Fruit fly (Drosophila melanogaster) whole organism, larva: Measurements from ENCODE around the gene CG43219.
A peak's percentile ranks its signal among the peaks of the same experiment; 100 is the strongest.

Experiments
- noc ChIP-seq: fragments of 200-800 bp; sonication (Bioruptor generic); optimal IDR thresholded peaks from 3 replicates; lab custom pipeline; 2019; ENCODE audit warnings: missing biosample characterization, mild to moderate bottlenecking, missing genetic modification characterization, moderate library complexity

Gene CG43219

DNA sequence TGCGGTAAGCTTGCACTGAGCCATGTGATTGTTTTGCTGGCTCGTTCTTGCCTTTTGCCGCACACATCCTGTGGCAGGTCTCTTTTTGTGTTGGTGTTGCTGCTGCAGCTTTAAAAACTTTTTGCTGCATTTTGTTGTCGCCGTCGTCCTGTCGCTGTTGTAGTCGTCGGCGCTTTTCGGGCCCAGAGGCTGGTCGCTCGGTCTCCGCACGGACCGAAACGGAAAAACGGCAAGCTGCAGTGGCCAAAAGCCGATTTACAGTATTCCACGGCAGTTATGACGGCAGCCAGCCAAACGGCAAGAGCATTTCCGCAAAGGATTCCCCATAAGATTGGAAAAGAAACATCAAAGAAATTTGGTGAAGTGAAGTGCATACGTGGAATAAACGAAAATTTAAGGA, at the start of gene CG43219:
CG43219 (plus strand) TSS at position 301 of the 400 bp plus-strand sequence.
- no peak for TF ChIP-seq noc (tag; lab: Kevin White, UChicago)

DNA sequence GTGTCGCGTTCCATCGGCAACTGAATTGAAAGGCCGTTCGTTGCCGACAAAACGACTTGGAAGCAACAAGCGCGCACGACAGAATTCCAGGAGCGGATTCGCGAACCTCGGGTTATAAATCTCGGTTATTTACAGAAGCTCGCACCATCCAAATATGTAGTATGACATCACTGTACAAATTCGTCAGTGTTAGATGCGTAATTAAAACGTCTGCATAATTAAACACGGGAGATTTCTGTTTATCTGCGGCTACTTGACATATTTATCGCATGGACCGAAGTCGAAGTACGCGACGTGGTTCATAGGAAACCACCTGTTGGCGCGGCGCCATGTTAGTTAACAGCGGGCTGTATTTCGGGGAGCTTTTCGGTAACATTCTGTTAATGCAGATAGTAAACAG, 48.3 kb upstream of the CG43219 start, which contains the start of gene Ac78C:
Ac78C (minus strand) TSS at position 26 of the 400 bp plus-strand sequence.
- peak; percentile 93 for TF ChIP-seq noc (tag; lab: Kevin White, UChicago)

DNA sequence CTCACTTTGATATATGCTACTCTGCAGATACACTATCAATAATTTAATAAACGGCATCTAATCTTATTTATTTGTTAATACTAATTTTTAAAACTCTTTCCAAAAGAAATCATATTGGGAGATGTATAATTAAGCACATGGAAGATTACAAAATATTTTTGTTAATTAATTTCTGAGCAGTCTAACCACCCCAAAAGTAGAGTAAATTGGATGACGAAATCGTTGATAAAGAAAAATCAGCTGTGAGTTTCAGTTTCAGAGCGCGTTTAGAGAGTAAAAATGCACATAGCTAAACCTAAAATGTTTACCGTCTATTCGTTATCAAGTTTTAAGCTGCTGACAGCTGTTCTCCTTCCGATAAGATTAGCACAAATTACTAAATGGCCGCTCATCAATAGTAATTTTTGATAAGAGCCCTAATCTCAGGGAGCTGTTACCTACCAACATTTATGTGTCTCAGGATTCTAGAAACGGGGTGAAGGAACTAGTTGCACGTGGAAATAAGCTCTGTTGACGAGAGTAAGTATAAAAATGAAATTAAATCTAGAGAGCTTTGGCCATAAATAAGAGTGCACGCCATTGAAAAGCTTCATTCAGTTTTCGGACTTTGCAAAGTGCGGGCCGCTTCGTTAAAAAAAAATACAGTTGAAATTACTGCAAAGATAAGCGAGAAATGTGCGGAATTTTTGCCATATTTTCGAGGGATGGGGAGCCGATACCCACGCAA, 47.5 kb upstream of the CG43219 start, which contains the start of the genes chb and AsnS:
chb (plus strand) TSS at position 327 of the 727 bp plus-strand sequence.
AsnS (plus strand) TSS at position 592 of the 727 bp plus-strand sequence.
- TF ChIP-seq noc (tag; lab: Kevin White, UChicago): peak; percentile 95

DNA sequence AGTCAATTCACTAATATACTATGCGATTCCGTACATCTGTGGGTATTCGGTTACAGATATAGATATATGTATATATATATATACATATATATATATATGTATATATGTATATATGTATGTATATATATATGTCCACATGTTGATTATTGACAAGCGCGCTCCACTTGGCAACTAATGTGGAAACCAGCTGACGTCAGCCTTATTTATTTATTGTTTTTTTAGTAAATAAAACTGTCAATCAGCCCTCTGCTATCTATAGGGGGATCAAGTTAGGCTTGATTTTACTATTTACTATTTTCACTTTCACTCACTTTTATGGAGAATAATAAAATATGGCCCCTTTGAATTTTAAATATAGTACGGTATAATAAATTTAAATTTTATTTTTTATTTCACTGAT, 45.2 kb upstream of the CG43219 start:
- TF ChIP-seq noc (tag; lab: Kevin White, UChicago): no peak

DNA sequence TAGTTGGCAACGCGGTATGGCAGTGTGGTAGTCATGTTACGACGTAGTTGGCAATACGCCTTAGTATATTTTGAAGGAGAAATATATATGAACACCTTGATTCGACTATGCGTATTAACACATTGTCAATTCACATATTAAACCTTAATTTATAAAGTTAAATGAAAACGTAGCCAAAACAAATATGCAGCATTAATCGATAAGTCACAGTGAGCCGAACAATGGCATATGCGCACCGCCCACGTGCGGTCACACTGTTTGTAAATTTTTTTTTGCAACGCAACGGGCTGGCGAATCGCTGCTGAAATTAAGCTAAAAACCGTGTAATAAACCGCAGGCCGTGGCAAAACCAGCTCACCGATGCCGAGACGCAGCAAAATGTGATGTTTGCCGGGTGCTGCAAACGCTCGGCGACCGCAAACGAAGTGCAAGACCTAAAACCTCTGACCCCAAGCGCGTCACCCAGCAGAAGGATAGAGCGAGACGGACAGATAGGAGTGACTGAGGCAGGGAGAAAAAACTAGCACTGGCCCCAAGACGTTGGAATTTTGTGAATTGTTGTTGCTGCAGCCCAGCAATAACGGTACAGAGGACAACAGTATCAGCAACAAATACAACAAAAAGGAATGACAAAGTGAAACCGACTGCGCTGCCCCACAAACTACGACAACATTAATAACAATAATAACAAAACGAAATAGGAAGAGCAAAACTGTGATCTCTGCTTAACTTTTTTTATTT, 44.5 kb upstream of the CG43219 start:
- peak; percentile 17 for TF ChIP-seq noc (tag; lab: Kevin White, UChicago)

DNA sequence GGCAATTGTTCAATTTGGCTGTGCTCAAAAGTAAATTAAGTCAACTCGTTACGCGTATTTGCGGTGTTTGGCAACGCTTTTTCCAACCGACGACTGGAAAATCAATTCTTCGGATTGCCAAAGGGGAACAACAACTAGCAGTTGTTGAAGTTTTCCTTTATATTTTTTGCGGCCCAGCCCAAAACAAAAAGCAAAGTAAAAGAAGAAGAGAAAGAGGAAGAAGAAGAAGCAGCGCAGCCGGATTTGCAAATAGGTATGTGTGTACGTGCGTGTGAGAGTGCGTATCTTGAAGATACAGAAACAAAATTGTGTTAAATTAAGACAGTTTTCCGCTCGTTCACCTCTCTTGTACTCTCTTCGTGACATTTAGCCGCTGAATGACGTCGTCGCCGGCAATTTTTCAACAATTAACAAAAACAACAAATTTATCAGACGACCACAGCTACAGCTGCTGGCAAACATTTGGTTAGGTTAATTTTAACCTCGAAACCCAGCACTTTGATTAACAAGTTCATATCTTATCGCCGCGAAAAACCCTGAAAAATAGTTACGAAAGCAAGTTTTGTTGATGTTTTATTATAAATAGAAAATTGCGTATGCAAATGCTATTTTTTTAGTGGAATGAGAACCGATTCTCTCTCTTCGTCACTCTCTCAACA, 43.8 kb upstream of the CG43219 start:
- TF ChIP-seq noc (tag; lab: Kevin White, UChicago): no peak

DNA sequence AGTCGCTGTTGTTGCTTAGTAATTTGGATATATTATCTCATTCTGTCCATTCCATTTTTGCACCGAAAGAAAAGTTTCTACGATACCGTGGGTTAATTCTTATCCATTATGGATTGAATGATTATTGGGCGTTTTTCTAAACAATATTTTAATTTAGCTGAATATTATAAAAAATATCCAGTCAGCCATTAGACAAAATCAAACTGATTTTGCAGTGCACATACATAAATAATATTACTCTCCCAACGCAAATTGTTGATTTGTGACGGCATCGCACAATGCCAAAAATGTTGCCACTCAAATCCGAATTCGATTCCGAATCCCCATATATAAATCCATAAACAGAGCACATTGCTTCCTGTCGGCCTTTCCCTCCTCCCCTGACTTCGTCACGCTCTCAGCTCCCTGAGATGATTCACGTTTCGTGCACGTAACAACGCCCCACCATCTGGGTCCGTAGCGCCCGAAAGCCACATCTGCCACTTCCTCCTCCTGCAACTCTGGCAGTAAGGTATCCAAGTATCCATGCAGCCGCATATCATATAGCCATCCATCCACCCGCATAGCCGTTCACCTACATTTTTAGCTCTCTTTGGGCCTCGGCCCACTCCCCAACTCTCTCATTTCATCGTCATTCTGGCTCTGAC, 43.1 kb upstream of the CG43219 start:
- peak; percentile 71 for TF ChIP-seq noc (tag; lab: Kevin White, UChicago)

DNA sequence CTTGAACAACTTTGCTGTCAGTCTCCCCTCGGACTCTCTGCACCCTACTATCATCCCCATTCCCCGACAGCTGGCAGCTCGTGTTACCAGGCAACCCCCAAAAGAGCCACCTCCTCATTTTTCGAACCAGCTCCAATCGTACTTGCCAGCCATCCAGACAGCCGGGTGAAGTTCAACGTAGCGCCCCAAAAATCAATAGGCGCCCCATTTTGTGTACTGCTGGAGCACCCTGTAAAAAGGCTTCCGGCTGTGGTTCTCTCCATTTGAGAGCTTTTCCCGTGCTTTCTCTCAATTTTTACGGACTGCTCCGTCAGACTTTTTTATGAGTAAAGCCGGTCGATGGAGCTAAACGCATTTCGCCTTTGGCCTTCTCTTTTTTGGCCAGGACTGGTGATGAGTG, 34.6 kb upstream of the CG43219 start:
- no peak for TF ChIP-seq noc (tag; lab: Kevin White, UChicago)

DNA sequence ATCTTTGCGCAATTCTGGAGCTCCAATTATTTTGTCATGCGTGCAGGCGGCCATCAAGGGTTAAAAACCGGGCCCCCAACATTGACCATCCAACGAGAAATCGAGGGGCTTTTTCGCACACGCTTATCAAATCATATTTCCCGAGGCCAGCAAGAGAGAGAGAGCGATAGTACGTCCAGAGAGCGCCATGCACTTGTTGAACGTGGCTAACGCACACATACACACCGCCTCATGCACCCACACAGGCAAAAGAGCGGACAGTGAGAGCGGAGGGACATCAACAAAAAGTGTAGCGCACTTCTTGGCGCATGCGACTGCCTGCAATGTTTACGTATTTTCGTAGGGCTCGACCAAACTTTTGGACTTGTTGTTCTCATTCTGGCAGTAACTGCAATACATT, 33.7 kb upstream of the CG43219 start:
- no peak for TF ChIP-seq noc (tag; lab: Kevin White, UChicago)

DNA sequence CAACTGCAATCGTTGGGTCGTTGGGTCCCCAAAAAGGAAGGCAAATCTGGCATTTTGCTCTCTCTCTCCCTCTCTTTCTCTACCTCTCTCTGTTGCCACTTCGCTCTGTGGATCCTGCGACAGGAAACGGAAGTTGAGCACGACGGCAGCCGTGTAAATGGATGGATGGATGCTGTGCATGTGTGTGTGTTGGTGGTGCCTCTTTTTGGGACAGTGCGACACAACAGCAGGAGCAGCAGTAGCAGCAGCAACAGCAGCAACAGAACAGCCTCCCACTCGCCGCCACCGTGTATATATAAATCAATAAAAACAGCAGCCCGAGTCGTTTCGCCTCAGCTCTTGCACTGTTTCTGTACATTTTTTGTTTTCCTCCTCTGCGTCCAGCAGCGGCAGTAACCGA, 28.2 kb upstream of the CG43219 start:
- TF ChIP-seq noc (tag; lab: Kevin White, UChicago): no peak

DNA sequence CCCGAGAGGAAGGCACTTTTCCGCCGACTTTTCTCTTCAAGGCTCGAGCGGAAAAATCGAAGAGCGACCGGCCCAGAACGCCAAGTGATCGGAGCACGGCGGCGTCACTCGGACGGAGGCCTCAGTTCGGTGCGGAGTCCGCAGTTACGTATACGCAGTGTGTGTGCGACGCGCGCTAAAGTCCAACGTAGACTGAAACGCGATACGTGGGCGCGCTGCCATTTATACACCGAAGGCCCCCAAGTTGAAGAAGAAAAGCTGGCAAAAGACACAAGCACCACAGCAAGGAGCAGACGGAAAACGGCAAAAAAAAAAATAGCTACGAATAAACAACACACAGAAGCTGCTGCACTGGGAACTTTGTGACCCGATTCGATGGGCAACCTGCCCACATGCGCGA, 27.0 kb upstream of the CG43219 start, which contains the start of gene CG42337:
CG42337 (minus strand) TSS at position 194 of the 400 bp plus-strand sequence.
- no peak for TF ChIP-seq noc (tag; lab: Kevin White, UChicago)

DNA sequence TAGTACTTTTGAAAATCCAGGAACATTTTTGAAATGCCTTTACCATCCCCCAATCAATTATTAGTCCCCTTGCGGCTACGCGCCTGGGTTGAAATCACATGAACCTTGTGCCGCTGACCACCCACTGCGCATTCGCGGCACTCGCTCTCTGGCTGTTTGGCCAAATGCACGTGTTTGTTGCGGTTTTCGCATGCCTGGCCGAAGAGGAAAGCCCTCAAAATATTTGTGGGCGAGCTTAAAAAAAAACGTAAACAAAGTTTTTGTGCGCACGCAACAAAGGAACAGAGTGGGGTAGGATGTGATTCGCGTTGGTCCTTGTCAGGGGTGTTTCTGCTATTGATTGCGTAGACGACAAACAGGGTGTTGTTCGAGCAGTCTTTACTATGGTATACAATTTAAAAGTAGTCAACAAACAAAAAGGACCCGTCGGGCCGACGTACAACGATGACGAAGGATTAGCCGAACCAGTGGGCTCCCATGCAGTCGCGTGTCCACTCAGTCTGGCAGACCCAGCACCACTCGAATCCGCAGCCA, 25.7 kb upstream of the CG43219 start:
- TF ChIP-seq noc (tag; lab: Kevin White, UChicago): no peak

DNA sequence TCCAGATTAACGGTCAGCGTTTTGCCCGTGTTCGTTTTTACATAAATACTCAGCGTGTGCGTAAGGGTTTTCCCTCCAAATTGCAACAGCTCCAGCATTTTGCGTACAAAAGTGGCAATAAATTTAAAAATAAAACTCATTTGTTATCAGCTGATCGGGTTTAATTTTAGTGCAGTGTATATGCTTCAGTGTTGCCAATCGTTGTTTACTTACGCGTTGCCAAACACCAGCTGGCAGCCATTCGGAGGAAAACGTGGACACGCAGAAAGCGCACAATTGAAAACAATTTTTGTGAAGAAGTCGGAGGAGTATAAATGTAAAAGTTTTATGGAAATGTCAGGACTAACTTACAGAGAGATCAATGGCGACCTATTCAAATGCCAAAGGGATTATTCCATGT, 23.6 kb upstream of the CG43219 start, which contains the start of the genes Targ3 and park:
Targ3 (plus strand) TSS at position 269 of the 400 bp plus-strand sequence.
park (minus strand) TSS at position 291 of the 400 bp plus-strand sequence.
- TF ChIP-seq noc (tag; lab: Kevin White, UChicago): no peak

DNA sequence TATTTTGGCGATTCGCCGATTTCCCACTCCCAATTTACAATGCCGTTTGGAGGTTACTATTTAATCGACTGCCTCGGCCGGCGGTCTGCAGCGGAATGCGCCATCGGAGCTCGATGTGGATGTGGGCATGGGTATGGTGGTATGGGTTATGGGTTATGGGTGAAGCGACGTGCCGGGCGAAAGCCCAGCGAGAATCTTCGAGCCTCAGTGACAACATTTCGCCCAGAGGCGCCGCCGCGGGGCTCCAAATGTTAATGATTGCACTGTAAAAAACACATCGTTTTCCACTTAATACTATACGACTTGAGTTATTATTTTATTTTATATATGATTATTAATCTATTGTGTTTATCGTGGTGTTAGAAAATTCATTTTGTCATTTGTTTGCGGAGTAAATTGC, 19.6 kb upstream of the CG43219 start:
- TF ChIP-seq noc (tag; lab: Kevin White, UChicago): no peak
